Worm (Caenorhabditis elegans) whole organism, L4/young adult: ENCODE data around the gene nas-14.

ENCODE experiments used
- W03F9.2 ChIP-seq: fragments of 150-350 bp; optimal IDR thresholded peaks from 2 replicates; lab custom pipeline; 2014; ENCODE audit warnings: missing biosample characterization, missing genetic modification characterization
- dao-5 ChIP-seq: sonication (generic microtip); optimal IDR thresholded peaks from 2 replicates; lab custom pipeline; 2016; ENCODE audit warnings: missing genotype, missing genetic modification characterization, moderate library complexity, missing compliant biosample characterization
- him-1 ChIP-seq: sonication (generic microtip); optimal IDR thresholded peaks from 2 replicates; lab custom pipeline; 2016; ENCODE audit warnings: missing genotype, missing genetic modification reagents, missing genetic modification characterization, missing compliant biosample characterization

DNA sequence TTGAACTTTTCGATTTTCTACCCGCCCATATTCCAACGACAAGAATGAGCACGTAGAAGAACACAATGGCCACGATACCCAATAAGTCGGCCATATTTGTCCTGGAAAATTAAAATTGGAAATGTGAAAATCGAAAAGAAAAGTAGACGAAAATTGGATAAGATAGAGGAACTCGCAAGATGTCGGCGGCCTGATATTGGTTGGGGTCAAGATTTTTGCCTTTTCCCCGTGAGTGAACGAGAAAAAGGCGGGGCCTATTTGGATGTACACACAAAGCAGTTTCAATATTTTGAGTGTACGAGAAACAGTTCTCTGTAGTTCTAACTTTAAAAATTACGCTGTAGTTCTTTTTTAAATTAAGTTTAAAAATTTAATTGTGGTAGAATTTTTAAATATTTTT lies 44.1 kb downstream of the nas-14 start, which contains the start of gene cho-1:
- TF ChIP-seq him-1 (tag; lab: Kevin White, UChicago) (no peak), dao-5 (tag; lab: Kevin White, UChicago) (no peak), W03F9.2 (tag; lab: Kevin White, UChicago) (no peak)
